Worm (Caenorhabditis elegans) whole organism, young adult: ENCODE results near the gene rpl-15.

Source experiments
- B0336.3 ChIP-seq: fragments of 200-800 bp; sonication (Bioruptor generic); IDR thresholded peaks from 2 replicates; pipeline ENCODE4 v1.3.6; 2022; ENCODE audit warnings: missing genetic modification characterization, missing compliant biosample characterization
- C06A6.2 ChIP-seq: fragments of 200-800 bp; sonication (Bioruptor generic); conservative IDR thresholded peaks from 2 replicates; pipeline ENCODE4 v1.3.6; 2022; ENCODE audit warnings: missing genetic modification characterization, missing compliant biosample characterization
- D2030.7 ChIP-seq: fragments of 200-800 bp; sonication (Bioruptor generic); IDR thresholded peaks from 2 replicates; pipeline ENCODE4 v1.3.6; 2022; ENCODE audit warnings: missing genetic modification reagents, missing genetic modification characterization, missing compliant biosample characterization
- F33H1.4 ChIP-seq: fragments of 200-800 bp; sonication (Bioruptor generic); IDR thresholded peaks from 2 replicates; pipeline ENCODE4 v1.3.6; 2022; ENCODE audit warnings: missing genetic modification reagents, missing genetic modification characterization, missing compliant biosample characterization
- F39B2.1 ChIP-seq: fragments of 200-800 bp; sonication (Bioruptor generic); IDR thresholded peaks from 2 replicates; pipeline ENCODE4 v1.3.6; 2022; ENCODE audit warnings: missing genetic modification reagents, missing genetic modification characterization, missing compliant biosample characterization
- F52B5.7 ChIP-seq: sonication (generic microtip); optimal IDR thresholded peaks from 2 replicates; lab custom pipeline; 2016; ENCODE audit warnings: mild to moderate bottlenecking, missing genetic modification characterization, missing compliant biosample characterization
- F57A8.1 ChIP-seq: fragments of 200-800 bp; sonication (Bioruptor generic); optimal IDR thresholded peaks from 2 replicates; lab custom pipeline; 2018; ENCODE audit warnings: mild to moderate bottlenecking, missing genetic modification characterization, moderate library complexity, missing compliant biosample characterization
- F57C9.4 ChIP-seq: sonication (generic microtip); optimal IDR thresholded peaks from 2 replicates; lab custom pipeline; 2017; ENCODE audit warnings: mild to moderate bottlenecking, missing genetic modification characterization, missing compliant biosample characterization
- T07F8.4 ChIP-seq: sonication (generic microtip); optimal IDR thresholded peaks from 2 replicates; lab custom pipeline; 2016; ENCODE audit warnings: mild to moderate bottlenecking, missing genetic modification characterization, moderate library complexity, missing compliant biosample characterization
- T26A5.8 ChIP-seq: sonication (generic microtip); optimal IDR thresholded peaks from 2 replicates; lab custom pipeline; 2016; ENCODE audit warnings: missing genetic modification characterization, missing compliant biosample characterization
- Y95B8A.8 ChIP-seq: fragments of 200-800 bp; sonication (Bioruptor generic); IDR thresholded peaks from 2 replicates; pipeline ENCODE4 v1.3.6; 2022; ENCODE audit warnings: missing genetic modification reagents, missing genetic modification characterization, missing compliant biosample characterization
- aptf-2 ChIP-seq: fragments of 200-800 bp; sonication (Bioruptor generic); conservative IDR thresholded peaks from 2 replicates; pipeline ENCODE4 v1.3.6; 2022; ENCODE audit warnings: missing genetic modification reagents, missing genetic modification characterization, missing compliant biosample characterization
- attf-5 ChIP-seq: fragments of 200-800 bp; sonication (Bioruptor generic); optimal IDR thresholded peaks from 2 replicates; lab custom pipeline; 2018; ENCODE audit warnings: mild to moderate bottlenecking, missing genetic modification characterization, missing compliant biosample characterization
- ccch-3 ChIP-seq: fragments of 200-800 bp; sonication (Bioruptor generic); optimal IDR thresholded peaks from 2 replicates; lab custom pipeline; 2018; ENCODE audit warnings: mild to moderate bottlenecking, missing genetic modification characterization, missing compliant biosample characterization
- cebp-1 ChIP-seq, 2 experiments: fragments of 200-800 bp in 1 of 2; sonication (Bioruptor generic) in 1 of 2; sonication (generic microtip) in 1 of 2; IDR thresholded peaks in 1 of 2; optimal IDR thresholded peaks in 1 of 2; 2 replicates each; pipeline versions ENCODE4 v1.3.6 to Lab custom; 2017 to 2022; ENCODE audit warnings: missing compliant biosample characterization in 2 of 2, missing genetic modification characterization in 2 of 2, mild to moderate bottlenecking in 1 of 2, missing genetic modification reagents in 1 of 2, moderate library complexity in 1 of 2
- cebp-2 ChIP-seq: fragments of 200-800 bp; sonication (Bioruptor generic); IDR thresholded peaks from 2 replicates; pipeline ENCODE4 v1.3.6; 2022; ENCODE audit warnings: missing genetic modification characterization, missing compliant biosample characterization
- ceh-100 ChIP-seq: fragments of 200-800 bp; sonication (Bioruptor generic); IDR thresholded peaks from 2 replicates; pipeline ENCODE4 v1.3.6; 2022; ENCODE audit warnings: missing genetic modification reagents, missing genetic modification characterization, missing compliant biosample characterization
- ceh-40 ChIP-seq: fragments of 200-800 bp; sonication (Bioruptor generic); IDR thresholded peaks from 2 replicates; pipeline ENCODE4 v1.3.6; 2022; ENCODE audit warnings: missing genetic modification characterization, missing compliant biosample characterization
- ceh-91 ChIP-seq: fragments of 200-800 bp; sonication (Bioruptor generic); IDR thresholded peaks from 2 replicates; pipeline ENCODE4 v1.3.6; 2022; ENCODE audit warnings: missing genetic modification reagents, missing genetic modification characterization, missing compliant biosample characterization
- chd-7 ChIP-seq: sonication (generic microtip); optimal IDR thresholded peaks from 2 replicates; lab custom pipeline; 2016; ENCODE audit warnings: mild to moderate bottlenecking, missing genetic modification characterization, moderate library complexity, missing compliant biosample characterization
- egl-18 ChIP-seq: fragments of 200-800 bp; sonication (Bioruptor generic); IDR thresholded peaks from 2 replicates; pipeline ENCODE4 v1.3.6; 2022; ENCODE audit warnings: missing genetic modification reagents, missing genetic modification characterization, missing compliant biosample characterization
- gei-17 ChIP-seq: fragments of 200-800 bp; sonication (Bioruptor generic); optimal IDR thresholded peaks from 2 replicates; lab custom pipeline; 2018; ENCODE audit warnings: mild to moderate bottlenecking, missing genetic modification characterization, missing compliant biosample characterization
- hmg-20 ChIP-seq: fragments of 200-800 bp; sonication (Bioruptor generic); IDR thresholded peaks from 2 replicates; pipeline ENCODE4 v1.3.6; 2022; ENCODE audit warnings: missing genetic modification reagents, missing genetic modification characterization, missing compliant biosample characterization
- let-526 ChIP-seq: fragments of 200-800 bp; sonication (Bioruptor generic); IDR thresholded peaks from 2 replicates; pipeline ENCODE4 v1.3.6; 2022; ENCODE audit warnings: missing genetic modification reagents, missing genetic modification characterization, missing compliant biosample characterization
- lin-35 ChIP-seq, 3 experiments: fragments of 150-350 bp in 2 of 3; sonication (generic microtip) in 1 of 3; optimal IDR thresholded peaks; 2 replicates each; lab custom pipeline; 2014 to 2018; ENCODE audit warnings: missing biosample characterization in 3 of 3, missing genetic modification characterization in 3 of 3, missing genetic modification reagents in 3 of 3
- lsl-1 ChIP-seq: fragments of 200-800 bp; sonication (Bioruptor generic); optimal IDR thresholded peaks from 2 replicates; lab custom pipeline; 2018; ENCODE audit warnings: mild to moderate bottlenecking, missing genetic modification characterization, moderate library complexity, missing compliant biosample characterization
- lsy-27 ChIP-seq: sonication (generic microtip); optimal IDR thresholded peaks from 2 replicates; lab custom pipeline; 2017; ENCODE audit warnings: missing genetic modification characterization, mild to moderate bottlenecking, missing compliant biosample characterization, antibody characterized with exemption, missing genotype, borderline replicate concordance; ENCODE audit not compliant: insufficient read depth
- madf-6 ChIP-seq: fragments of 200-800 bp; sonication (Bioruptor generic); IDR thresholded peaks from 2 replicates; pipeline ENCODE4 v1.3.6; 2022; ENCODE audit warnings: missing genetic modification reagents, missing genetic modification characterization, missing compliant biosample characterization
- madf-8 ChIP-seq: fragments of 200-800 bp; sonication (Bioruptor generic); conservative IDR thresholded peaks from 2 replicates; pipeline ENCODE4 v1.3.6; 2022; ENCODE audit warnings: missing genetic modification reagents, missing genetic modification characterization, missing compliant biosample characterization
- mel-28 ChIP-seq: sonication (generic microtip); optimal IDR thresholded peaks from 2 replicates; lab custom pipeline; 2016; ENCODE audit warnings: borderline replicate concordance, mild to moderate bottlenecking, missing genetic modification characterization, missing compliant biosample characterization
- mes-4 ChIP-seq: sonication (generic microtip); optimal IDR thresholded peaks from 2 replicates; lab custom pipeline; 2016; ENCODE audit warnings: missing genotype, missing genetic modification characterization, missing compliant biosample characterization
- nhr-179 ChIP-seq: sonication (generic microtip); optimal IDR thresholded peaks from 2 replicates; lab custom pipeline; 2016; ENCODE audit warnings: mild to moderate bottlenecking, missing genetic modification characterization, missing compliant biosample characterization
- nhr-80 ChIP-seq: sonication (generic microtip); optimal IDR thresholded peaks from 2 replicates; lab custom pipeline; 2016; ENCODE audit warnings: missing genetic modification characterization, missing compliant biosample characterization
- nhr-90 ChIP-seq: sonication (generic microtip); optimal IDR thresholded peaks from 2 replicates; lab custom pipeline; 2016; ENCODE audit warnings: missing genotype, mild to moderate bottlenecking, missing genetic modification characterization, missing compliant biosample characterization
- repo-1 ChIP-seq: sonication (generic microtip); optimal IDR thresholded peaks from 2 replicates; lab custom pipeline; 2017; ENCODE audit warnings: mild to moderate bottlenecking, missing genetic modification characterization, missing compliant biosample characterization
- sea-2 ChIP-seq: fragments of 200-800 bp; sonication (Bioruptor generic); IDR thresholded peaks from 2 replicates; pipeline ENCODE4 v1.3.6; 2022; ENCODE audit warnings: missing genetic modification characterization, missing compliant biosample characterization
- snpc-1.3 ChIP-seq: sonication (generic microtip); optimal IDR thresholded peaks from 2 replicates; lab custom pipeline; 2017; ENCODE audit warnings: missing genetic modification characterization, mild to moderate bottlenecking, missing compliant biosample characterization, antibody characterized with exemption, moderate library complexity, missing genotype, missing genetic modification reagents; ENCODE audit not compliant: insufficient read depth
- snpc-3.4 ChIP-seq: sonication (generic microtip); optimal IDR thresholded peaks from 2 replicates; lab custom pipeline; 2017; ENCODE audit warnings: missing genetic modification characterization, mild to moderate bottlenecking, missing compliant biosample characterization, antibody characterized with exemption, moderate library complexity, missing genotype, missing genetic modification reagents
- snpc-4 ChIP-seq, 5 experiments: fragments of 150-350 bp in 1 of 5; sonication (generic microtip) in 4 of 5; optimal IDR thresholded peaks; 2 replicates each; lab custom pipeline; 2014 to 2018; ENCODE audit warnings: missing genetic modification characterization in 5 of 5, missing biosample characterization in 3 of 5, antibody characterized with exemption in 2 of 5, mild to moderate bottlenecking in 2 of 5, missing compliant biosample characterization in 2 of 5, missing genotype in 2 of 5, moderate library complexity in 2 of 5, missing genetic modification reagents in 1 of 5
- somi-1 ChIP-seq: fragments of 200-800 bp; sonication (Bioruptor generic); optimal IDR thresholded peaks from 2 replicates; lab custom pipeline; 2018; ENCODE audit warnings: mild to moderate bottlenecking, missing genetic modification characterization, missing compliant biosample characterization
- tlf-1 ChIP-seq: fragments of 200-800 bp; sonication (Bioruptor generic); optimal IDR thresholded peaks from 2 replicates; lab custom pipeline; 2018; ENCODE audit warnings: mild to moderate bottlenecking, missing genetic modification characterization, missing compliant biosample characterization
- unc-130 ChIP-seq: sonication (generic microtip); optimal IDR thresholded peaks from 2 replicates; lab custom pipeline; 2016; ENCODE audit warnings: missing genetic modification reagents, missing genetic modification characterization, missing compliant biosample characterization
- unc-62 ChIP-seq: fragments of 150-350 bp; optimal IDR thresholded peaks from 2 replicates; lab custom pipeline; 2014; ENCODE audit warnings: missing biosample characterization, missing genetic modification reagents, missing genetic modification characterization
- zim-3 ChIP-seq: sonication (generic microtip); optimal IDR thresholded peaks from 2 replicates; lab custom pipeline; 2017; ENCODE audit warnings: mild to moderate bottlenecking, missing genetic modification characterization, moderate library complexity, missing compliant biosample characterization
- ztf-26 ChIP-seq: sonication (generic microtip); optimal IDR thresholded peaks from 2 replicates; lab custom pipeline; 2017; ENCODE audit warnings: missing genetic modification characterization, missing compliant biosample characterization
- ztf-28 ChIP-seq: fragments of 200-800 bp; sonication (Bioruptor generic); IDR thresholded peaks from 2 replicates; pipeline ENCODE4 v1.3.6; 2022; ENCODE audit warnings: missing genetic modification reagents, missing genetic modification characterization, missing compliant biosample characterization
- ztf-3 ChIP-seq: fragments of 200-800 bp; sonication (Bioruptor generic); optimal IDR thresholded peaks from 2 replicates; lab custom pipeline; 2018; ENCODE audit warnings: mild to moderate bottlenecking, missing genetic modification characterization, missing compliant biosample characterization

Gene rpl-15

DNA sequence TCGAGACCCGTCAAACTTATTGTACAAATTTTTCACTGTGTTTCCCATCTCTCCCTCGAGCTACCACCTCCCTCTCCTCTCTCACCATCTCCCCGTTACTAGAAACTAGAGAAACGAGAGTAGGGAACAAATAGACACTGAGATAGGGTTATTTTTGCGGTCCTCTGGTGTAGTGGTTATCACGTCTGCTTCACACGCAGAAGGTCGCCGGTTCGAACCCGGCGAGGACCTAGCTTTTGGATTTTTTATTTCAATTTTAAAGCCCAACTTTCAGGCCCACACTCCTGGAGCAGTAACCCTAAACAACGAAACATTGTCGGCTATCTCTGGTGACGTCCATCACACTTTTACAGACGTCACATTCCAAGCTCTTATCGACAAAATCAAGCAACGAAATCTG, 34.1 kb downstream of the rpl-15 start (continued):
- TF ChIP-seq ztf-26 (tag; lab: Kevin White, UChicago): no peak
- no peak for TF ChIP-seq ztf-28 (GFP tag; lab: Robert Waterston, UW)
- peak; percentile 83; the same call in 1 of the 2 replicates for TF ChIP-seq ceh-40 (GFP tag; lab: Robert Waterston, UW)
- TF ChIP-seq lsl-1 (GFP tag; lab: Kevin White, UChicago): peak; percentile 26
- TF ChIP-seq madf-8 (GFP tag; lab: Robert Waterston, UW): no peak
- TF ChIP-seq nhr-80: no peak
- no peak for TF ChIP-seq ztf-3 (GFP tag; lab: Kevin White, UChicago)
- no peak for TF ChIP-seq F39B2.1
- TF ChIP-seq F57A8.1 (GFP tag; lab: Kevin White, UChicago): no peak
- 0 out of 2 replicates have a peak, but pooled peaks have one; percentile 17 for TF ChIP-seq let-526 (GFP tag; lab: Robert Waterston, UW)
- no peak for TF ChIP-seq unc-62 (GFP tag; lab: Kevin White, UChicago)
- TF ChIP-seq gei-17: no peak
- TF ChIP-seq somi-1: no peak
- peak; percentile 42 for TF ChIP-seq chd-7
- TF ChIP-seq zim-3 (tag; lab: Kevin White, UChicago): peak; percentile 82
- no peak for TF ChIP-seq cebp-1 (GFP tag; IDR thresholded peaks at IDR 0.05; lab: Robert Waterston, UW)
- no peak for TF ChIP-seq cebp-1 (tag; optimal IDR thresholded peaks at IDR 0.05; lab: Kevin White, UChicago)
- peak; percentile 20; the same call in 1 of the 2 replicates for TF ChIP-seq aptf-2 (GFP tag; lab: Robert Waterston, UW)
- peak; percentile 12 for TF ChIP-seq T26A5.8 (tag; lab: Kevin White, UChicago)
- 0 out of 2 replicates have a peak, but pooled peaks have one; percentile 11 for TF ChIP-seq C06A6.2
- TF ChIP-seq madf-6: 0 out of 2 replicates have a peak, but pooled peaks have one; percentile 33
- peak; percentile 19; the same call in 1 of the 2 replicates for TF ChIP-seq F33H1.4 (GFP tag; lab: Robert Waterston, UW)
- peak; percentile 73 for TF ChIP-seq snpc-3.4
- TF ChIP-seq D2030.7 (GFP tag; lab: Robert Waterston, UW): peak; percentile 57
- no peak for TF ChIP-seq B0336.3 (GFP tag; lab: Robert Waterston, UW)
- TF ChIP-seq T07F8.4 (tag; lab: Kevin White, UChicago): peak; percentile 29
- 0 out of 2 replicates have a peak, but pooled peaks have one; percentile 26 for TF ChIP-seq ceh-100
- peak; percentile 38 for TF ChIP-seq F52B5.7 (tag; lab: Kevin White, UChicago)
- no peak for TF ChIP-seq sea-2 (GFP tag; lab: Robert Waterston, UW)
- TF ChIP-seq snpc-1.3: peak; percentile 32
- no peak for TF ChIP-seq ceh-91
- no peak for TF ChIP-seq mel-28 (tag; lab: Kevin White, UChicago)
- TF ChIP-seq unc-130 (GFP tag; lab: Kevin White, UChicago): peak; percentile 33
- peak; percentile 7 for TF ChIP-seq snpc-4 (GFP tag; optimal IDR thresholded peaks at IDR 0.05; lab: Kevin White, UChicago)
- TF ChIP-seq snpc-4 (tag; optimal IDR thresholded peaks at IDR 0.05; lab: Kevin White, UChicago): peak in 2 of 4 experiments; percentile 35 to 59
- no peak for TF ChIP-seq F57C9.4
- peak; percentile 13 for TF ChIP-seq mes-4 (tag; lab: Kevin White, UChicago)
- TF ChIP-seq hmg-20 (GFP tag; lab: Robert Waterston, UW): peak; percentile 27; the same call in 1 of the 2 replicates
- no peak for TF ChIP-seq lsy-27 (tag; lab: Kevin White, UChicago)
- no peak for TF ChIP-seq nhr-179 (tag; lab: Kevin White, UChicago)
- TF ChIP-seq repo-1 (tag; lab: Kevin White, UChicago): peak; percentile 55
- TF ChIP-seq lin-35 (GFP tag; optimal IDR thresholded peaks at IDR 0.05; lab: Kevin White, UChicago): peak in 1 of 3 experiments; percentile 65
- TF ChIP-seq egl-18: no peak
- TF ChIP-seq Y95B8A.8 (GFP tag; lab: Robert Waterston, UW): no peak
- no peak for TF ChIP-seq tlf-1 (GFP tag; lab: Kevin White, UChicago)
- TF ChIP-seq nhr-90: peak; percentile 61
- TF ChIP-seq ccch-3 (GFP tag; lab: Kevin White, UChicago): no peak
- no peak for TF ChIP-seq cebp-2 (GFP tag; lab: Robert Waterston, UW)
- TF ChIP-seq attf-5: peak; percentile 9
